Worm (Caenorhabditis elegans) whole organism, midembryonic: ENCODE data around the gene F58A4.1.

Experiments used
- cog-1 ChIP-seq: sonication (generic microtip); optimal IDR thresholded peaks from 2 replicates; lab custom pipeline; 2016; ENCODE audit warnings: missing genetic modification characterization, missing compliant biosample characterization
- flt-1 ChIP-seq: fragments of 200-800 bp; sonication (Bioruptor generic); IDR thresholded peaks from 2 replicates; pipeline ENCODE4 v1.3.6; 2022; ENCODE audit warnings: missing genetic modification characterization, missing compliant biosample characterization
- klf-2 ChIP-seq: fragments of 200-800 bp; sonication (Bioruptor generic); conservative IDR thresholded peaks from 2 replicates; pipeline ENCODE4 v1.3.6; 2022; ENCODE audit warnings: missing genetic modification reagents, missing genetic modification characterization, missing compliant biosample characterization
- med-1 ChIP-seq: sonication (generic microtip); optimal IDR thresholded peaks from 2 replicates; lab custom pipeline; 2017; ENCODE audit warnings: missing genetic modification characterization, mild to moderate bottlenecking, missing compliant biosample characterization, antibody characterized with exemption, missing genetic modification reagents; ENCODE audit not compliant: insufficient read depth
- ztf-23 ChIP-seq: fragments of 200-800 bp; sonication (Bioruptor generic); IDR thresholded peaks from 2 replicates; pipeline ENCODE4 v1.3.6; 2022; ENCODE audit warnings: missing genetic modification reagents, missing genetic modification characterization, missing compliant biosample characterization
- ztf-29 ChIP-seq: fragments of 200-800 bp; sonication (Bioruptor generic); IDR thresholded peaks from 2 replicates; pipeline ENCODE4 v1.3.6; 2022; ENCODE audit warnings: missing genetic modification reagents, missing genetic modification characterization, missing compliant biosample characterization

DNA sequence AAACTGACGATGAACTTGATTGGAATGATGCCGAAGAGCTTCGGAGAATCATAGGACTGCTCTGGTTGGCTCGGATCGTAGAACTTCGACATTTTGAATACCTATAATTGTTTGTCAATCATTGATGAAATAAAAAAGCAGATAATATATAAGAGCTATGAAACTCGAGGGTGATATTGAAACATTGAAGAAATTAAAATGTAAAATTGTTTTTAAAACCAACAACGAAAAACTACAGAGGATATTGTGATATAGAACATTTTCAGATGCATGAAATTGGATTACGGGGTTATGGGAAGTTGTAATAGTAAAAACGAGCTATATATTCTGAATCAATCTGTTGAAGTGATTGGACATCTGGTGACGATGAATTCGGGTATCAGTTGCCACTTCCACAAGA lies 33.9 kb upstream of the F58A4.1 start, which contains the start of gene C48B4.10:
- TF ChIP-seq flt-1 (GFP tag; lab: Robert Waterston, UW) (no peak), med-1 (GFP tag; lab: Kevin White, UChicago) (no peak), cog-1 (tag; lab: Kevin White, UChicago) (no peak), ztf-29 (no peak), ztf-23 (GFP tag; lab: Robert Waterston, UW) (no peak), klf-2 (GFP tag; lab: Robert Waterston, UW) (no peak)
